Fruit fly (Drosophila melanogaster): Measurements from ENCODE around the gene CG8675.

dm6 chrX:17225972-17226680 lies 23.2 kb downstream of the CG8675 start:
- TF ChIP-seq Dll (optimal IDR thresholded peaks at IDR 0.05) (no peak), usp (GFP tag; optimal IDR thresholded peaks at IDR 0.05) (no peak), psq (optimal IDR thresholded peaks at IDR 0.05) (no peak), EcR (GFP tag; optimal IDR thresholded peaks at IDR 0.05) (no peak), pan (optimal IDR thresholded peaks at IDR 0.05) (no peak), CG8478 (optimal IDR thresholded peaks at IDR 0.05) (no peak)
